Worm (Caenorhabditis elegans): ENCODE measurements around the gene mfsd-11.

mfsd-11 gene

ce11 chrX:12125308-12125707, 28.6 kb downstream of the mfsd-11 start, which contains the start of gene lgc-18:
lgc-18 (plus strand) TSS chrX:12125608.
- no peak for TF ChIP-seq aly-2 (tag; optimal IDR thresholded peaks at IDR 0.05)
- no peak for TF ChIP-seq lin-38 (GFP tag; IDR thresholded peaks at IDR 0.05)
- no peak for TF ChIP-seq mxl-3 (GFP tag; optimal IDR thresholded peaks at IDR 0.05)
- no peak for TF ChIP-seq lin-39 (tag; optimal IDR thresholded peaks at IDR 0.05)
- TF ChIP-seq ceh-20 (GFP tag; IDR thresholded peaks at IDR 0.05) = no peak
- TF ChIP-seq nhr-28 (tag; optimal IDR thresholded peaks at IDR 0.05) = no peak

ce11 chrX:12123152-12123551, 30.8 kb downstream of the mfsd-11 start, which contains the start of gene T01H10.11:
T01H10.11 (plus strand) TSS chrX:12123452.
- TF ChIP-seq ceh-62 (tag; optimal IDR thresholded peaks at IDR 0.05) (no peak), set-16 (GFP tag; IDR thresholded peaks at IDR 0.05) (no peak), T26A8.4 (GFP tag; IDR thresholded peaks at IDR 0.05) (no peak), unc-62 (GFP tag; optimal IDR thresholded peaks at IDR 0.05 in 1 of 2) (no peak), unc-62 (tag; optimal IDR thresholded peaks at IDR 0.05) (no peak), aha-1 (tag) (no peak), lin-1 (GFP tag; IDR thresholded peaks at IDR 0.05) (no peak), cey-2 (tag; optimal IDR thresholded peaks at IDR 0.05; ENCODE audit: borderline replicate concordance, insufficient read depth) (no peak), F26F4.8 (GFP tag; conservative IDR thresholded peaks at IDR 0.05) (no peak), R02D3.7 (tag; optimal IDR thresholded peaks at IDR 0.05) (no peak), rbr-2 (tag; optimal IDR thresholded peaks at IDR 0.05) (no peak)

- no peak for TF ChIP-seq nhr-42 (GFP tag; IDR thresholded peaks at IDR 0.05)
- TF ChIP-seq daf-12 (tag; optimal IDR thresholded peaks at IDR 0.05) = no peak
- no peak for TF ChIP-seq jun-1 (tag; optimal IDR thresholded peaks at IDR 0.05)
- no peak for TF ChIP-seq spr-1 (tag; optimal IDR thresholded peaks at IDR 0.05)
- TF ChIP-seq ceh-82 (tag; optimal IDR thresholded peaks at IDR 0.05) = no peak
- TF ChIP-seq unc-130 (GFP tag; optimal IDR thresholded peaks at IDR 0.05) = no peak
- no peak for TF ChIP-seq ceh-44 (GFP tag; IDR thresholded peaks at IDR 0.05)
- TF ChIP-seq tag-97 (GFP tag; IDR thresholded peaks at IDR 0.05) = no peak
- no peak for TF ChIP-seq Y75B8A.6 (GFP tag; IDR thresholded peaks at IDR 0.05)
- no peak for TF ChIP-seq daf-16 (GFP tag; optimal IDR thresholded peaks at IDR 0.05)
- no peak for TF ChIP-seq daf-16 (tag; optimal IDR thresholded peaks at IDR 0.05)
- TF ChIP-seq nhr-76 (tag; optimal IDR thresholded peaks at IDR 0.05) = no peak
- TF ChIP-seq lin-29 (GFP tag; IDR thresholded peaks at IDR 0.05) = no peak
These were observed 32.6 kb downstream of the mfsd-11 start, which contains the start of gene lgc-17 for ce11 chrX:12121285-12121684. lgc-17 (plus strand) TSS chrX:12121585.

ce11 chrX:12118340-12118739, 35.6 kb downstream of the mfsd-11 start, which contains the start of gene lgc-16:
lgc-16 (plus strand) TSS chrX:12118640.
- TF ChIP-seq mxl-3 (GFP tag; optimal IDR thresholded peaks at IDR 0.05) = no peak
- TF ChIP-seq ceh-44 (GFP tag; IDR thresholded peaks at IDR 0.05) = no peak
- no peak for TF ChIP-seq egl-27 (tag; optimal IDR thresholded peaks at IDR 0.05)
- no peak for TF ChIP-seq nhr-11 (tag; optimal IDR thresholded peaks at IDR 0.05)
- TF ChIP-seq tra-1 (GFP tag; IDR thresholded peaks at IDR 0.05) = no peak
- no peak for TF ChIP-seq lsy-2 (tag; optimal IDR thresholded peaks at IDR 0.05)
- no peak for TF ChIP-seq nhr-77 (tag; optimal IDR thresholded peaks at IDR 0.05)
- TF ChIP-seq ceh-32 (tag; optimal IDR thresholded peaks at IDR 0.05; ENCODE audit: poor library complexity) = no peak
- TF ChIP-seq hmg-1.1 (GFP tag; IDR thresholded peaks at IDR 0.05) = no peak
- TF ChIP-seq php-3 (GFP tag; IDR thresholded peaks at IDR 0.05) = no peak
- TF ChIP-seq hlh-30 (tag; optimal IDR thresholded peaks at IDR 0.05; ENCODE audit: insufficient read depth) = no peak
- TF ChIP-seq daf-12 (tag; optimal IDR thresholded peaks at IDR 0.05) = no peak
- no peak for TF ChIP-seq nhr-111 (GFP tag; optimal IDR thresholded peaks at IDR 0.05)
- TF ChIP-seq snpc-4 (tag; optimal IDR thresholded peaks at IDR 0.05) = no peak
- TF ChIP-seq duxl-1 (tag; optimal IDR thresholded peaks at IDR 0.05; ENCODE audit: poor library complexity) = no peak
- no peak for TF ChIP-seq egl-43 (GFP tag; IDR thresholded peaks at IDR 0.05)
- TF ChIP-seq ZK337.2 (GFP tag; IDR thresholded peaks at IDR 0.05) = no peak
- no peak for TF ChIP-seq jun-1 (tag; optimal IDR thresholded peaks at IDR 0.05)

Measured in whole organism, L4 larva.